Worm (Caenorhabditis elegans) whole organism, L2 larva: ENCODE data around the gene ZK1193.2.

ENCODE experiments used
- ama-1 ChIP-seq: fragments of 150-350 bp; optimal IDR thresholded peaks from 2 replicates; lab custom pipeline; 2018; ENCODE audit warnings: inconsistent platforms
- mab-5 ChIP-seq: fragments of 150-350 bp; optimal IDR thresholded peaks from 2 replicates; lab custom pipeline; 2014; ENCODE audit warnings: missing biosample characterization, missing genetic modification characterization
- mbf-1 ChIP-seq: sonication (generic microtip); optimal IDR thresholded peaks from 2 replicates; lab custom pipeline; 2017; ENCODE audit warnings: missing biosample characterization, missing genetic modification characterization
- nhr-25 ChIP-seq: fragments of 150-350 bp; sonication (generic microtip); optimal IDR thresholded peaks from 3 replicates; lab custom pipeline; 2014; ENCODE audit warnings: missing biosample characterization, missing genetic modification characterization
- sem-4 ChIP-seq: fragments of 150-350 bp; optimal IDR thresholded peaks from 2 replicates; lab custom pipeline; 2014; ENCODE audit warnings: missing biosample characterization, missing genetic modification reagents, missing genetic modification characterization
- unc-62 ChIP-seq: fragments of 150-350 bp; optimal IDR thresholded peaks from 2 replicates; lab custom pipeline; 2014; ENCODE audit warnings: missing biosample characterization, missing genetic modification reagents, missing genetic modification characterization

DNA sequence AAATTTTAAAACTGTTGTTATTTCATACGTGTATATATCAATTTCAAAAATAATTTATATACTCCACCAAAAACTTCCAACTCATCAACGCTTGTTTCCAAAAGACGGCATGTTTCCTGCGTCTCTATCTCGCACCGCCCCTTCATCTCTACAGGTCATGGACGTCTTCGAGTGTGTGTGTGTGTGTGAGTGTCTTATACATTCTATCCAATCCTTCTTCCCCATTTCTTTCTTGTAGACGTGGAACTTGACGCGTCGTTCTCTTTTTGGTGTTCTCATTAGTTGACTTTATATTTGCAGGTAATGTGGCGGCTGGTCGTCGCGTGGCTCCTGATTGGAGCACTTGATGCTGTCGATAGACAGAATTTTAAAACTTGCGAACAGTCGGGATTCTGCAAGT, 34.9 kb upstream of the ZK1193.2 start, which contains the start of gene aagr-4:
- TF ChIP-seq sem-4: no peak
- TF ChIP-seq ama-1 (lab: Kevin White, UChicago): no peak
- no peak for TF ChIP-seq unc-62 (GFP tag; lab: Kevin White, UChicago)
- TF ChIP-seq mab-5: no peak
- TF ChIP-seq nhr-25: no peak
- TF ChIP-seq mbf-1 (tag; lab: Kevin White, UChicago): no peak
